Fruit fly (Drosophila melanogaster) whole organism, embryonic: ENCODE results near the gene CG13144.

Experiments used
- Adf1 ChIP-seq: fragments of 200-800 bp; sonication (Bioruptor generic); IDR thresholded peaks from 2 replicates; pipeline ENCODE4 v1.3.6; 2022; ENCODE audit warnings: missing biosample characterization, missing genetic modification characterization
- Atf-2 ChIP-seq: fragments of 200-800 bp; sonication (Bioruptor generic); optimal IDR thresholded peaks from 2 replicates; lab custom pipeline; 2016; ENCODE audit warnings: missing biosample characterization, missing genetic modification characterization
- CG10565 ChIP-seq: fragments of 200-800 bp; sonication (Bioruptor generic); optimal IDR thresholded peaks from 3 replicates; lab custom pipeline; 2016; ENCODE audit warnings: missing biosample characterization, mild to moderate bottlenecking, missing genetic modification characterization
- CG11504 ChIP-seq: fragments of 200-800 bp; sonication (Bioruptor generic); optimal IDR thresholded peaks from 3 replicates; lab custom pipeline; 2019; ENCODE audit warnings: missing biosample characterization, mild to moderate bottlenecking, missing genetic modification characterization, moderate library complexity
- CG11695 ChIP-seq: fragments of 200-800 bp; sonication (Bioruptor generic); IDR thresholded peaks from 3 replicates; pipeline ENCODE4 v1.3.6; 2022; ENCODE audit warnings: missing biosample characterization, missing genetic modification characterization
- CG11723 ChIP-seq: fragments of 200-800 bp; sonication (Bioruptor generic); optimal IDR thresholded peaks from 2 replicates; lab custom pipeline; 2017; ENCODE audit warnings: missing biosample characterization, mild to moderate bottlenecking, missing genetic modification characterization
- CG12155 ChIP-seq: fragments of 200-800 bp; sonication (Bioruptor generic); optimal IDR thresholded peaks from 3 replicates; lab custom pipeline; 2016; ENCODE audit warnings: missing biosample characterization, missing genetic modification characterization
- CG12391 ChIP-seq: fragments of 200-800 bp; sonication (Bioruptor generic); optimal IDR thresholded peaks from 3 replicates; lab custom pipeline; 2018; ENCODE audit warnings: missing biosample characterization, mild to moderate bottlenecking, missing genetic modification characterization, moderate library complexity
- CG15479 ChIP-seq: fragments of 200-800 bp; sonication (Bioruptor generic); optimal IDR thresholded peaks from 3 replicates; lab custom pipeline; 2019; ENCODE audit warnings: missing biosample characterization, mild to moderate bottlenecking, missing genetic modification characterization, moderate library complexity
- CG1603 ChIP-seq: fragments of 200-800 bp; sonication (Bioruptor generic); optimal IDR thresholded peaks from 2 replicates; lab custom pipeline; 2019; ENCODE audit warnings: missing biosample characterization, mild to moderate bottlenecking, missing genetic modification characterization, moderate library complexity
- CG17186 ChIP-seq: fragments of 200-800 bp; sonication (Bioruptor generic); optimal IDR thresholded peaks from 3 replicates; lab custom pipeline; 2017; ENCODE audit warnings: missing biosample characterization, missing genetic modification reagents, missing genetic modification characterization
- CG17359 ChIP-seq: fragments of 200-800 bp; sonication (Bioruptor generic); optimal IDR thresholded peaks from 3 replicates; lab custom pipeline; 2018; ENCODE audit warnings: missing biosample characterization, mild to moderate bottlenecking, missing genetic modification characterization, moderate library complexity
- CG18619 ChIP-seq: fragments of 200-800 bp; sonication (Bioruptor generic); optimal IDR thresholded peaks from 3 replicates; lab custom pipeline; 2017; ENCODE audit warnings: missing biosample characterization, mild to moderate bottlenecking, missing genetic modification characterization
- CG2202 ChIP-seq: fragments of 200-800 bp; sonication (Bioruptor generic); optimal IDR thresholded peaks from 2 replicates; lab custom pipeline; 2018; ENCODE audit warnings: missing biosample characterization, mild to moderate bottlenecking, missing genetic modification characterization
- CG32532 ChIP-seq: fragments of 200-800 bp; sonication (Bioruptor generic); IDR thresholded peaks from 2 replicates; pipeline ENCODE4 v1.3.6; 2022; ENCODE audit warnings: missing biosample characterization, missing genetic modification characterization
- CG3407 ChIP-seq: fragments of 200-800 bp; sonication (Bioruptor generic); optimal IDR thresholded peaks from 2 replicates; lab custom pipeline; 2018; ENCODE audit warnings: missing biosample characterization, mild to moderate bottlenecking, missing genetic modification characterization
- CG6254 ChIP-seq: fragments of 200-800 bp; sonication (Bioruptor generic); optimal IDR thresholded peaks from 3 replicates; lab custom pipeline; 2017; ENCODE audit warnings: mild to moderate bottlenecking, missing biosample characterization, missing genetic modification reagents, missing genetic modification characterization
- CG7839 ChIP-seq: fragments of 200-800 bp; sonication (Bioruptor generic); optimal IDR thresholded peaks from 3 replicates; lab custom pipeline; 2018; ENCODE audit warnings: missing biosample characterization, mild to moderate bottlenecking, missing genetic modification characterization, moderate library complexity
- CG9215 ChIP-seq: fragments of 200-800 bp; sonication (Bioruptor generic); IDR thresholded peaks from 2 replicates; pipeline ENCODE4 v1.3.6; 2022; ENCODE audit warnings: missing biosample characterization, missing genetic modification characterization
- CG9437 ChIP-seq: fragments of 200-800 bp; sonication (Bioruptor generic); optimal IDR thresholded peaks from 2 replicates; lab custom pipeline; 2018; ENCODE audit warnings: missing biosample characterization, mild to moderate bottlenecking, missing genetic modification characterization
- Fer1 ChIP-seq: fragments of 200-800 bp; sonication (Bioruptor generic); optimal IDR thresholded peaks from 2 replicates; lab custom pipeline; 2017; ENCODE audit warnings: missing biosample characterization, mild to moderate bottlenecking, missing genetic modification characterization
- MESR4 ChIP-seq: fragments of 200-800 bp; sonication (Bioruptor generic); optimal IDR thresholded peaks from 2 replicates; lab custom pipeline; 2018; ENCODE audit warnings: missing biosample characterization, mild to moderate bottlenecking, missing genetic modification characterization, moderate library complexity
- Mad ChIP-seq: fragments of 200-800 bp; sonication (Bioruptor generic); optimal IDR thresholded peaks from 2 replicates; lab custom pipeline; 2016; ENCODE audit warnings: missing biosample characterization, missing genetic modification characterization
- Oaz ChIP-seq: fragments of 200-800 bp; sonication (Bioruptor generic); IDR thresholded peaks from 2 replicates; pipeline ENCODE4 v1.3.6; 2022; ENCODE audit warnings: missing biosample characterization, missing genetic modification characterization
- Sry-δ ChIP-seq: fragments of 200-800 bp; sonication (Bioruptor generic); optimal IDR thresholded peaks from 2 replicates; lab custom pipeline; 2016; ENCODE audit warnings: missing biosample characterization, missing genetic modification characterization
- Ssrp ChIP-seq: fragments of 200-800 bp; sonication (Bioruptor generic); optimal IDR thresholded peaks from 2 replicates; lab custom pipeline; 2018; ENCODE audit warnings: missing biosample characterization, mild to moderate bottlenecking, missing genetic modification characterization, moderate library complexity
- Tbp ChIP-seq: fragments of >200 bp; optimal IDR thresholded peaks from 2 replicates; lab custom pipeline; 2018; ENCODE audit warnings: missing biosample characterization, missing genetic modification characterization
- Usf ChIP-seq: fragments of 200-800 bp; sonication (Bioruptor generic); optimal IDR thresholded peaks from 2 replicates; lab custom pipeline; 2017; ENCODE audit warnings: missing genotype, missing biosample characterization, missing genetic modification characterization
- Xbp1 ChIP-seq: fragments of 200-800 bp; sonication (Bioruptor generic); optimal IDR thresholded peaks from 3 replicates; lab custom pipeline; 2016; ENCODE audit warnings: missing biosample characterization, mild to moderate bottlenecking, missing genetic modification characterization
- amos ChIP-seq: fragments of 200-800 bp; sonication (Bioruptor generic); IDR thresholded peaks from 2 replicates; pipeline ENCODE4 v1.3.6; 2022; ENCODE audit warnings: missing biosample characterization, missing genetic modification characterization; ENCODE audit not compliant: partially characterized antibody
- ase ChIP-seq: fragments of 200-800 bp; sonication (Bioruptor generic); IDR thresholded peaks from 3 replicates; pipeline ENCODE4 v1.3.6; 2022; ENCODE audit warnings: missing biosample characterization, missing genetic modification characterization
- br ChIP-seq: fragments of >200 bp; optimal IDR thresholded peaks from 2 replicates; lab custom pipeline; 2017
- caup ChIP-seq: fragments of 200-800 bp; sonication (Bioruptor generic); optimal IDR thresholded peaks from 3 replicates; lab custom pipeline; 2017; ENCODE audit warnings: missing biosample characterization, mild to moderate bottlenecking, missing genetic modification characterization, moderate library complexity; ENCODE audit not compliant: severe bottlenecking
- corto ChIP-seq: fragments of 200-800 bp; sonication (Bioruptor generic); optimal IDR thresholded peaks from 2 replicates; lab custom pipeline; 2016; ENCODE audit warnings: missing biosample characterization, mild to moderate bottlenecking, missing genetic modification characterization, moderate library complexity
- crol ChIP-seq: fragments of 200-800 bp; sonication (Bioruptor generic); IDR thresholded peaks from 2 replicates; pipeline ENCODE4 v1.3.6; 2022; ENCODE audit warnings: missing biosample characterization, missing genetic modification characterization
- disco-r ChIP-seq: fragments of 200-800 bp; sonication (Bioruptor generic); optimal IDR thresholded peaks from 2 replicates; lab custom pipeline; 2016; ENCODE audit warnings: missing biosample characterization, missing genetic modification characterization
- ftz-f1 ChIP-seq: fragments of 200-800 bp; sonication (Bioruptor generic); optimal IDR thresholded peaks from 2 replicates; lab custom pipeline; 2016; ENCODE audit warnings: missing biosample characterization, missing genetic modification characterization
- hkb ChIP-seq, 2 experiments: fragments of 200-800 bp in 1 of 2; fragments of >200 bp in 1 of 2; sonication (Bioruptor generic) in 1 of 2; IDR thresholded peaks in 1 of 2; optimal IDR thresholded peaks in 1 of 2; 2 replicates each; pipeline versions ENCODE4 v1.3.6 to Lab custom; 2017 to 2022; ENCODE audit warnings: missing biosample characterization in 1 of 2, missing genetic modification characterization in 1 of 2
- ken ChIP-seq: fragments of 200-800 bp; sonication (Bioruptor generic); IDR thresholded peaks from 3 replicates; pipeline ENCODE4 v1.3.6; 2022; ENCODE audit warnings: missing biosample characterization, missing genetic modification characterization
- lilli ChIP-seq: fragments of 200-800 bp; sonication (Bioruptor generic); optimal IDR thresholded peaks from 3 replicates; lab custom pipeline; 2016; ENCODE audit warnings: missing biosample characterization, missing genetic modification characterization
- mirr ChIP-seq: fragments of 200-800 bp; sonication (Bioruptor generic); optimal IDR thresholded peaks from 3 replicates; lab custom pipeline; 2018; ENCODE audit warnings: missing biosample characterization, mild to moderate bottlenecking, missing genetic modification characterization
- nerfin-1 ChIP-seq: fragments of 200-800 bp; sonication (Bioruptor generic); optimal IDR thresholded peaks from 3 replicates; lab custom pipeline; 2019; ENCODE audit warnings: missing biosample characterization, mild to moderate bottlenecking, missing genetic modification characterization, moderate library complexity
- org-1 ChIP-seq: fragments of 200-800 bp; sonication (Bioruptor generic); optimal IDR thresholded peaks from 2 replicates; lab custom pipeline; 2017; ENCODE audit warnings: missing biosample characterization, missing genetic modification characterization
- pb ChIP-seq: fragments of 200-800 bp; sonication (Bioruptor generic); optimal IDR thresholded peaks from 3 replicates; lab custom pipeline; 2016; ENCODE audit warnings: missing biosample characterization, missing genetic modification characterization
- pita ChIP-seq: fragments of 200-800 bp; sonication (Bioruptor generic); optimal IDR thresholded peaks from 2 replicates; lab custom pipeline; 2017; ENCODE audit warnings: missing biosample characterization, mild to moderate bottlenecking, missing genetic modification characterization
- pum ChIP-seq: fragments of 200-800 bp; sonication (Bioruptor generic); optimal IDR thresholded peaks from 2 replicates; lab custom pipeline; 2016; ENCODE audit warnings: missing biosample characterization, missing genetic modification characterization
- row ChIP-seq: fragments of 200-800 bp; sonication (Bioruptor generic); IDR thresholded peaks from 3 replicates; pipeline ENCODE4 v1.3.6; 2022; ENCODE audit warnings: missing biosample characterization, missing genetic modification characterization
- sd ChIP-seq: fragments of 200-800 bp; sonication (Bioruptor generic); optimal IDR thresholded peaks from 3 replicates; lab custom pipeline; 2018; ENCODE audit warnings: missing biosample characterization, mild to moderate bottlenecking, missing genetic modification characterization, moderate library complexity
- stc ChIP-seq: fragments of 200-800 bp; sonication (Bioruptor generic); IDR thresholded peaks from 2 replicates; pipeline ENCODE4 v1.3.6; 2022; ENCODE audit warnings: missing biosample characterization, missing genetic modification characterization
- tio ChIP-seq: fragments of 200-800 bp; sonication (Bioruptor generic); optimal IDR thresholded peaks from 2 replicates; lab custom pipeline; 2017; ENCODE audit warnings: missing biosample characterization, missing genetic modification characterization, inconsistent platforms
- unc-4 ChIP-seq: fragments of 200-800 bp; sonication (Bioruptor generic); IDR thresholded peaks from 2 replicates; pipeline ENCODE4 v1.3.6; 2022; ENCODE audit warnings: missing biosample characterization, missing genetic modification characterization; ENCODE audit not compliant: partially characterized antibody

CG13144 gene

dm6 chr2L:10483073-10483472 is 8.2 kb downstream of the CG13144 start, which contains the start of gene Grip75 (continued):
- TF ChIP-seq CG32532 (GFP tag; lab: Robert Waterston, UW) (no peak), caup (no peak), Usf (GFP tag; lab: Kevin White, UChicago) (no peak), Sry-δ (GFP tag; lab: Kevin White, UChicago) (peak; percentile 86), unc-4 (GFP tag; lab: Robert Waterston, UW) (peak; percentile 55; the same call in 1 of the 2 replicates), sd (tag; lab: Kevin White, UChicago) (no peak), CG3407 (no peak), Xbp1 (GFP tag; lab: Kevin White, UChicago) (no peak), nerfin-1 (tag; lab: Kevin White, UChicago) (peak; percentile 15), ken (GFP tag; lab: Robert Waterston, UW) (no peak), CG6254 (GFP tag; lab: Kevin White, UChicago) (no peak), CG12391 (tag; lab: Kevin White, UChicago) (no peak), ftz-f1 (GFP tag; lab: Kevin White, UChicago) (no peak), Atf-2 (no peak), CG7839 (tag; lab: Kevin White, UChicago) (no peak), Fer1 (GFP tag; lab: Kevin White, UChicago) (no peak), CG9215 (GFP tag; lab: Robert Waterston, UW) (no peak), CG17359 (no peak), pum (GFP tag; lab: Kevin White, UChicago) (no peak), ase (GFP tag; lab: Robert Waterston, UW) (no peak), hkb (optimal IDR thresholded peaks at IDR 0.05; lab: Kevin White, UChicago) (no peak), hkb (GFP tag; IDR thresholded peaks at IDR 0.05; lab: Robert Waterston, UW) (no peak), CG2202 (no peak), stc (GFP tag; lab: Robert Waterston, UW) (no peak), org-1 (no peak), MESR4 (GFP tag; lab: Kevin White, UChicago) (peak; percentile 27), CG11504 (no peak), row (no peak; the same call in 2 of the 3 replicates), Oaz (no peak), Adf1 (GFP tag; lab: Robert Waterston, UW) (no peak), Tbp (GFP tag; lab: Kevin White, UChicago) (no peak), pb (GFP tag; lab: Kevin White, UChicago) (no peak), corto (GFP tag; lab: Kevin White, UChicago) (no peak), mirr (GFP tag; lab: Kevin White, UChicago) (no peak), CG18619 (no peak), CG9437 (GFP tag; lab: Kevin White, UChicago) (no peak), CG11695 (GFP tag; lab: Robert Waterston, UW) (no peak), tio (GFP tag; lab: Kevin White, UChicago) (no peak), lilli (GFP tag; lab: Kevin White, UChicago) (no peak), CG11723 (GFP tag; lab: Kevin White, UChicago) (no peak), disco-r (GFP tag; lab: Kevin White, UChicago) (no peak), CG12155 (GFP tag; lab: Kevin White, UChicago) (no peak), CG15479 (GFP tag; lab: Kevin White, UChicago) (peak; percentile 56), CG10565 (GFP tag; lab: Kevin White, UChicago) (no peak), Mad (GFP tag; lab: Kevin White, UChicago) (no peak), pita (GFP tag; lab: Kevin White, UChicago) (no peak), CG17186 (GFP tag; lab: Kevin White, UChicago) (peak; percentile 4), crol (no peak), br (no peak), amos (GFP tag; lab: Robert Waterston, UW) (peak; percentile 67), Ssrp (no peak), CG1603 (tag; lab: Kevin White, UChicago) (no peak)
